Fruit fly (Drosophila melanogaster): ENCODE measurements around the gene CG31546.
A peak's percentile ranks its signal among the peaks of the same experiment; 100 is the strongest.

The CG31546 gene

DNA sequence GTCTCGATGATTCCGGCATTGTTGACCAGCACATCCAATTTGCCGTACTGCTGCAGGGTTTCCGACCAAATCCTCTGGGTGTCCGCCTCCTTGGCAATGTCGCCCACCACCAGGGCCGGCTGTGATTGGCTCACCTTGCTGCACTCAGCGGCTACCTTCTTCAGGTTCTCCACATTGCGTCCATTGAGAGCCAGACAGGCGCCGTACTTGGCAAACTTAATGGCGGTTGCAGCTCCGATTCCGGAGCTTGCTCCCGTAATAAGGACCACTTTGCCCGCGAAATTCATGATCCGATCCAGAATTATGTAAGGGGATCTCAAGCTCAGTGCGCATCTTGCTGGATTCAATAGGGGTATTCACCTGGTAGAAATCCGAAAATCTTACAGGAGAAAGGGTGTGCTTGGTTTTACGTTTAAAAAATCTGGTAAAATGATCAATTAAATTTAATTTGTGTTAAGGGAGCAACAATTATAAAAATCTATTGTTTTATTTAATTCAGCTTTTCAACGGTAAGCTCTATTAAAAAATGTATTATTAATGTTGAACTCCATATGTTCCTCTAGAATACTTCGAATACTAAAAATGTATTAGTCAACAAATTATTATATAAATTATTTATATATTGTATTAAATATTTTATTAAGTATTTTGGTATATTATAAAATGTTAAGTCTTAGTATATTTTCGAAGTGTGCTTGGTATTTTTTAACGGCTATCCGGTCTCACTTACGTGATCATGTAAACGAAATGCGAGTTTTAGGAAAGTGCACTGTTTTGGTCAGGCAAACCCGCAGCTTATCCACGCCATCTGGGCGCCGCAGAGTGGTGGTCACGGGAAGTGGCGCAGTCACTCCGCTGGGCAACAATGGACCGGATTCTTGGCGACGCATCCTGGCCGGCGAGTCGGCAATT, 1.4 kb upstream of the CG31546 start, which contains the start of the genes CG31548 and CG12170:
CG31548 (minus strand) TSS at position 334 of the 912 bp plus-strand sequence.
CG12170 (plus strand) TSS at position 716 of the 912 bp plus-strand sequence.
- no peak for TF ChIP-seq Hr96 (GFP tag; optimal IDR thresholded peaks at IDR 0.05)
- TF ChIP-seq CG1620 (GFP tag; optimal IDR thresholded peaks at IDR 0.05): no peak
- peak; percentile 2 for TF ChIP-seq CG12768 (GFP tag; optimal IDR thresholded peaks at IDR 0.05)
- TF ChIP-seq Crg-1 (GFP tag; optimal IDR thresholded peaks at IDR 0.05): peak; percentile 1
- no peak for TF ChIP-seq toe (GFP tag; optimal IDR thresholded peaks at IDR 0.05)
- peak; percentile 31 for TF ChIP-seq CG7045 (GFP tag; optimal IDR thresholded peaks at IDR 0.05)
- TF ChIP-seq tj (GFP tag; optimal IDR thresholded peaks at IDR 0.05): peak; percentile 27
- TF ChIP-seq Mnt (GFP tag; optimal IDR thresholded peaks at IDR 0.05): peak; percentile 25
- TF ChIP-seq CG11617 (GFP tag; optimal IDR thresholded peaks at IDR 0.05): peak; percentile 78
- peak; percentile 56 for TF ChIP-seq CG7101 (tag; optimal IDR thresholded peaks at IDR 0.05)
- no peak for TF ChIP-seq CG5204 (GFP tag; optimal IDR thresholded peaks at IDR 0.05)
- TF ChIP-seq cic (GFP tag; optimal IDR thresholded peaks at IDR 0.05): no peak
- TF ChIP-seq bab1 (GFP tag; optimal IDR thresholded peaks at IDR 0.05): no peak
- TF ChIP-seq CG14711 (tag; optimal IDR thresholded peaks at IDR 0.05): peak; percentile 57
- TF ChIP-seq ovo (GFP tag; optimal IDR thresholded peaks at IDR 0.05): no peak
- no peak for TF ChIP-seq pad (GFP tag; optimal IDR thresholded peaks at IDR 0.05)
- peak; percentile 49 for TF ChIP-seq CG33017 (tag; optimal IDR thresholded peaks at IDR 0.05)

DNA sequence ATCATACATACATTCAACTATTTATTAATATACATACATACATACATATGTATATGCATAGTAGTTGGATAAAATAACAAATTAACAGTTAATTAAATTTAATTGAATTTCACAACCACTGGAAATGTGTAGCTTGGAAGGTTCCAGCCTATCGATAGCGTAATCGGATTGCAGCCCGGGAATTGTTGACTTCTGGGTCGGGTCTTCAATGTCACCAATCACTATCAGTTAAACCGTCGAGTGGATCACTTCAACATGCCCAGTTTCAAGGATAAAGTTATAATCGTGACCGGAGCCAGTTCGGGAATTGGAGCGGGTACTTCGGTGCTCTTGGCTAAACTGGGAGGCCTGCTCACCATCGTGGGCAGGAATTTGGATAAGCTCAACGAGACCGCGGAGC, 2.0 kb downstream of the CG31546 start, which contains the start of gene CG12171:
CG12171 (plus strand) TSS at position 191 of the 400 bp plus-strand sequence.
- TF ChIP-seq cic (GFP tag; optimal IDR thresholded peaks at IDR 0.05) (peak; percentile 61), CG7101 (tag; optimal IDR thresholded peaks at IDR 0.05) (peak; percentile 23), CG11617 (GFP tag; optimal IDR thresholded peaks at IDR 0.05) (peak; percentile 36), CG1620 (GFP tag; optimal IDR thresholded peaks at IDR 0.05) (no peak), bab1 (GFP tag; optimal IDR thresholded peaks at IDR 0.05) (peak; percentile 34), Crg-1 (GFP tag; optimal IDR thresholded peaks at IDR 0.05) (peak; percentile 12)

DNA sequence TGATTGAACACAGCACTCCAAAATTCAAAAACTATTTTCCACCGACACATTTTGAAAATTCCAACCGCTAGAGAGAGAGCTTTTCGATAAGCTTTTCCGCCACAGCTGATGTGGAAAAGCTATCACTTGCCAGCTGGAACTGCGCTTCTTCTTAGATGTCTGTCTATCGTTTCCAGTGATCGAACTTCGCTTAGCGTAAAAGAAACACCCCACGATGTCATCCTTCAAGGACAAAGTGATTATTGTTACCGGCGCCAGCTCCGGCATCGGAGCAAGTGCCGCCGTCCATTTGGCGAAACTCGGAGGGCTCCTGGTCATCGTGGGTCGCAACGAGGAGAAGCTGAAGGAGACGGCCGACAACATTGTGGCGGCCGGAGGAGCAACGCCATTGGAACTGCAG, 3.2 kb downstream of the CG31546 start, which contains the start of gene CG31549:
CG31549 (plus strand) TSS at position 11 of the 400 bp plus-strand sequence.
- TF ChIP-seq cnc (optimal IDR thresholded peaks at IDR 0.05) (no peak), toe (GFP tag; optimal IDR thresholded peaks at IDR 0.05) (no peak), Mnt (GFP tag; optimal IDR thresholded peaks at IDR 0.05) (no peak), tj (GFP tag; optimal IDR thresholded peaks at IDR 0.05) (no peak), bab1 (GFP tag; optimal IDR thresholded peaks at IDR 0.05) (peak; percentile 17), CG5204 (GFP tag; optimal IDR thresholded peaks at IDR 0.05) (no peak), cic (GFP tag; optimal IDR thresholded peaks at IDR 0.05) (peak; percentile 43), Clk (GFP tag; optimal IDR thresholded peaks at IDR 0.05) (no peak), CG12768 (GFP tag; optimal IDR thresholded peaks at IDR 0.05) (no peak)

DNA sequence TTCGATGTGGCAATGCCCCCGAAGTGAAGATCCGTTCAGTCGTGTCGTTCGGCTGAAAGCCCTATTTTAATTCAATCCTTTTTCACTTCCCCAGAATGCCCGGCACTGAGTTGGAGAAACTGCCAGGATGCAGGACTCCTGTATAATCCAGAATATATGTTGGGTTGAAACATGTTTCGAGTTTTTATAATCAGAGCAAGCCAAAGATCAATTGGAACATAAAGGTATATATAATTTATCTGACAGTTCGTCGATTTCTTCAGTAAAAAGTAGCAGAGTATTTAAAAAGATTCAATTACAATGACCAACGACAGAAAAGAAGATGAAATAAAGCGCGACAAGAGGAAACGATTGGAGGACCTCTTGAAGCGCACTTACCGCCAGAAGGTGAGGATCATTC, 7.9 kb downstream of the CG31546 start, which contains the start of gene CG31551:
CG31551 (plus strand) TSS at position 301 of the 400 bp plus-strand sequence.
- no peak for TF ChIP-seq CG7045 (GFP tag; optimal IDR thresholded peaks at IDR 0.05)
- no peak for TF ChIP-seq ovo (GFP tag; optimal IDR thresholded peaks at IDR 0.05)
- no peak for TF ChIP-seq bab1 (GFP tag; optimal IDR thresholded peaks at IDR 0.05)
- TF ChIP-seq CG7101 (tag; optimal IDR thresholded peaks at IDR 0.05): no peak
- TF ChIP-seq Mnt (GFP tag; optimal IDR thresholded peaks at IDR 0.05): no peak
- no peak for TF ChIP-seq kay (GFP tag; ENCODE audit: borderline replicate concordance)
- no peak for TF ChIP-seq Crg-1 (GFP tag; optimal IDR thresholded peaks at IDR 0.05)
- TF ChIP-seq cic (GFP tag; optimal IDR thresholded peaks at IDR 0.05): no peak
- TF ChIP-seq tj (GFP tag; optimal IDR thresholded peaks at IDR 0.05): no peak
- no peak for TF ChIP-seq pad (GFP tag; optimal IDR thresholded peaks at IDR 0.05)

DNA sequence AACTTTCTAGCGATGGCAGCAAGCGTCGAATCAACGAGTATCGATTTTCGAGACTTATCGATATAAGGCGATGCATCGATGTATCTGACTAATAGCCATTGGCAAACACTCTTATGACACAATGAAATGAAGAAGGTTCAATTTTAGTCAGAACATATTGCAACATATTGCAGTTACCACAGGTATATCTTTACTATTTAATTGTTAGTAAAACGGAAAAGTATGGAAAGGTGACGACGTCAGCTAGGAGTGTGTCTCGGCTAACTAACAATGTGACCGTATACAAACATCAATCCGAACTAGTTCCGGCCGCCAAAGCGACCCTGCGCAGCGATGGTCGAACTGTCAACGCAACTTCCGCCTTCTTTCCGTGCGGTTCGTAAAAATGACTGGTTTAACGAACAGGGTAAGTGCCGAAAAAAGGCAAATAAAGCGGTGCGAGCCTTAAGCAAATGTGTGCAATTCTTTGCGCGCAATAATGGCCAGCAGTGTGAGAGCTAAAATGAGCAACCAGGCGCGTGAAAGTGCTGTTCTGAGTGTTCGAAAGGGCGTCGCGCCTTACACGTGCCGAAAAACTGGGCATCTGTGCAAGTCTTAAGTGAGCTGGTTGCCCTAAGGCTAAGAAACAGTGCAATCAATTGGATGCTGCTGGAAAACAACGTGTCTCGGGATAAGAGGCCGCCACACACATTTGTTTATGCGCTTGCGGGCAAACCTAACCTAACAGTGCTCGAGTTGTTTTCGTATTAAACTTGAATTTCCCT, 11.1 kb downstream of the CG31546 start, which contains the start of the genes Dph4, Spec2 and RpL13A:
Dph4 (minus strand) TSS at position 11 of the 764 bp plus-strand sequence.
Spec2 (minus strand) TSS at position 11 of the 764 bp plus-strand sequence.
RpL13A (plus strand) TSS at position 360 of the 764 bp plus-strand sequence.
- TF ChIP-seq CG14711 (tag; optimal IDR thresholded peaks at IDR 0.05): peak; percentile 73
- peak; percentile 95 for TF ChIP-seq Mnt (GFP tag; optimal IDR thresholded peaks at IDR 0.05)
- peak; percentile 96 for TF ChIP-seq CG7101 (tag; optimal IDR thresholded peaks at IDR 0.05)
- peak; percentile 97 for TF ChIP-seq CG1620 (GFP tag; optimal IDR thresholded peaks at IDR 0.05)
- no peak for TF ChIP-seq toe (GFP tag; optimal IDR thresholded peaks at IDR 0.05)
- TF ChIP-seq CG11617 (GFP tag; optimal IDR thresholded peaks at IDR 0.05): peak; percentile 98
- peak; percentile 92 for TF ChIP-seq bab1 (GFP tag; optimal IDR thresholded peaks at IDR 0.05)
- TF ChIP-seq CG7045 (GFP tag; optimal IDR thresholded peaks at IDR 0.05): peak; percentile 94
- TF ChIP-seq CG12768 (GFP tag; optimal IDR thresholded peaks at IDR 0.05): peak; percentile 95
- peak; percentile 94 for TF ChIP-seq ovo (GFP tag; optimal IDR thresholded peaks at IDR 0.05)
- TF ChIP-seq cic (GFP tag; optimal IDR thresholded peaks at IDR 0.05): peak; percentile 72
- TF ChIP-seq kay (GFP tag; ENCODE audit: borderline replicate concordance): no peak
- TF ChIP-seq cnc (optimal IDR thresholded peaks at IDR 0.05): no peak
- TF ChIP-seq Clk (GFP tag; optimal IDR thresholded peaks at IDR 0.05): peak; percentile 85
- TF ChIP-seq Hr96 (GFP tag; optimal IDR thresholded peaks at IDR 0.05): no peak
- TF ChIP-seq Crg-1 (GFP tag; optimal IDR thresholded peaks at IDR 0.05): peak; percentile 98
- TF ChIP-seq tj (GFP tag; optimal IDR thresholded peaks at IDR 0.05): peak; percentile 88
- TF ChIP-seq pad (GFP tag; optimal IDR thresholded peaks at IDR 0.05): peak; percentile 85
- no peak for TF ChIP-seq CG5204 (GFP tag; optimal IDR thresholded peaks at IDR 0.05)
- peak; percentile 90 for TF ChIP-seq CG33017 (tag; optimal IDR thresholded peaks at IDR 0.05)

Data from whole organism, adult.